Fruit fly (Drosophila melanogaster): ENCODE data around the gene Gagr.
A peak's percentile ranks its signal among the peaks of the same experiment; 100 is the strongest.

Gagr gene

dm6 chr3L:16442628-16443027 lies 48.2 kb downstream of the Gagr start (continued):
- TF ChIP-seq sens (GFP tag) (peak; percentile 23), Blimp-1 (GFP tag; optimal IDR thresholded peaks at IDR 0.05) (peak; percentile 35), CG14965 (GFP tag; optimal IDR thresholded peaks at IDR 0.05; ENCODE audit: borderline replicate concordance) (no peak)

All from whole organism, embryonic.